Worm (Caenorhabditis elegans): ENCODE results near the gene nspc-15.

Gene nspc-15

ce11 chrX:12360444-12360843 lies at the start of gene nspc-15, which contains the start of gene F19H6.6:
nspc-15 (plus strand) TSS chrX:12360744.
F19H6.6 (plus strand) TSS chrX:12360827.
- TF ChIP-seq elt-3 (tag; optimal IDR thresholded peaks at IDR 0.05) (no peak), nhr-25 (tag; optimal IDR thresholded peaks at IDR 0.05) (no peak), egl-5 (tag; optimal IDR thresholded peaks at IDR 0.05) (no peak), ceh-9 (tag; optimal IDR thresholded peaks at IDR 0.05) (no peak), nhr-77 (tag; optimal IDR thresholded peaks at IDR 0.05) (no peak), ceh-28 (tag; optimal IDR thresholded peaks at IDR 0.05) (no peak), zag-1 (tag; optimal IDR thresholded peaks at IDR 0.05) (no peak), R02D3.7 (tag; optimal IDR thresholded peaks at IDR 0.05) (no peak), nhr-43 (tag; optimal IDR thresholded peaks at IDR 0.05; ENCODE audit: poor library complexity, severe bottlenecking) (no peak), fkh-10 (GFP tag; optimal IDR thresholded peaks at IDR 0.05) (no peak), elt-1 (tag; optimal IDR thresholded peaks at IDR 0.05) (no peak), sea-2 (GFP tag; optimal IDR thresholded peaks at IDR 0.05) (no peak), ceh-16 (tag; optimal IDR thresholded peaks at IDR 0.05) (no peak), elt-2 (tag; optimal IDR thresholded peaks at IDR 0.05) (no peak)

- TF ChIP-seq ztf-11 (tag; optimal IDR thresholded peaks at IDR 0.05): no peak
- no peak for TF ChIP-seq nhr-11 (tag; optimal IDR thresholded peaks at IDR 0.05)
- TF ChIP-seq hmg-11 (tag; optimal IDR thresholded peaks at IDR 0.05): no peak
- no peak for TF ChIP-seq tbx-2 (tag; optimal IDR thresholded peaks at IDR 0.05)
- no peak for TF ChIP-seq ZK546.5 (tag; optimal IDR thresholded peaks at IDR 0.05)
- TF ChIP-seq nhr-77 (tag; optimal IDR thresholded peaks at IDR 0.05): no peak
- TF ChIP-seq lin-39 (tag; optimal IDR thresholded peaks at IDR 0.05): no peak
- TF ChIP-seq unc-62 (GFP tag; optimal IDR thresholded peaks at IDR 0.05): no peak
- TF ChIP-seq daf-12 (tag; optimal IDR thresholded peaks at IDR 0.05): no peak
- TF ChIP-seq lsy-12 (tag; optimal IDR thresholded peaks at IDR 0.05): no peak
- TF ChIP-seq mml-1 (tag; optimal IDR thresholded peaks at IDR 0.05): no peak
- no peak for TF ChIP-seq egl-27 (tag; optimal IDR thresholded peaks at IDR 0.05)
- TF ChIP-seq fkh-2 (tag; optimal IDR thresholded peaks at IDR 0.05): no peak
- no peak for TF ChIP-seq nhr-28 (tag; optimal IDR thresholded peaks at IDR 0.05)
- no peak for TF ChIP-seq mdl-1 (tag; optimal IDR thresholded peaks at IDR 0.05)
- TF ChIP-seq ztf-4 (tag; optimal IDR thresholded peaks at IDR 0.05): no peak
These were observed 46.8 kb upstream of the nspc-15 start for ce11 chrX:12313779-12314178.

- no peak for TF ChIP-seq ceh-9 (tag; optimal IDR thresholded peaks at IDR 0.05)
- TF ChIP-seq nhr-25 (tag; optimal IDR thresholded peaks at IDR 0.05): no peak
- no peak for TF ChIP-seq ztf-11 (tag; optimal IDR thresholded peaks at IDR 0.05)
- no peak for TF ChIP-seq nhr-43 (tag; optimal IDR thresholded peaks at IDR 0.05; ENCODE audit: poor library complexity, severe bottlenecking)
- no peak for TF ChIP-seq lin-39 (tag; optimal IDR thresholded peaks at IDR 0.05)
- no peak for TF ChIP-seq ceh-28 (tag; optimal IDR thresholded peaks at IDR 0.05)
- no peak for TF ChIP-seq lsy-12 (tag; optimal IDR thresholded peaks at IDR 0.05)
- TF ChIP-seq R02D3.7 (tag; optimal IDR thresholded peaks at IDR 0.05): no peak
- TF ChIP-seq fkh-10 (GFP tag; optimal IDR thresholded peaks at IDR 0.05): no peak
These were observed 46.1 kb upstream of the nspc-15 start for ce11 chrX:12314395-12314794.

- TF ChIP-seq aly-2 (tag; optimal IDR thresholded peaks at IDR 0.05) (no peak), nhr-43 (tag; optimal IDR thresholded peaks at IDR 0.05; ENCODE audit: poor library complexity, severe bottlenecking) (no peak)
These were observed 45.3 kb upstream of the nspc-15 start, which contains the start of gene xtr-2 for ce11 chrX:12315268-12315667. xtr-2 (plus strand) TSS chrX:12315568.

- TF ChIP-seq elt-3 (tag; optimal IDR thresholded peaks at IDR 0.05) (no peak), fkh-10 (GFP tag; optimal IDR thresholded peaks at IDR 0.05) (no peak), elt-1 (tag; optimal IDR thresholded peaks at IDR 0.05) (no peak), elt-2 (tag; optimal IDR thresholded peaks at IDR 0.05) (no peak), ceh-9 (tag; optimal IDR thresholded peaks at IDR 0.05) (no peak), ztf-11 (tag; optimal IDR thresholded peaks at IDR 0.05) (no peak), nhr-25 (tag; optimal IDR thresholded peaks at IDR 0.05) (no peak), ceh-16 (tag; optimal IDR thresholded peaks at IDR 0.05) (no peak), snpc-4 (tag; optimal IDR thresholded peaks at IDR 0.05) (no peak), nhr-43 (tag; optimal IDR thresholded peaks at IDR 0.05; ENCODE audit: poor library complexity, severe bottlenecking) (no peak), egl-27 (tag; optimal IDR thresholded peaks at IDR 0.05) (no peak), skn-1 (tag; optimal IDR thresholded peaks at IDR 0.05) (no peak), nhr-28 (tag; optimal IDR thresholded peaks at IDR 0.05) (no peak), lin-15B (tag; optimal IDR thresholded peaks at IDR 0.05) (no peak), nhr-77 (tag; optimal IDR thresholded peaks at IDR 0.05) (no peak), pha-4 (tag; optimal IDR thresholded peaks at IDR 0.05) (no peak), aly-2 (tag; optimal IDR thresholded peaks at IDR 0.05) (no peak), nhr-237 (tag; optimal IDR thresholded peaks at IDR 0.05) (no peak), fos-1 (tag; optimal IDR thresholded peaks at IDR 0.05) (no peak), R02D3.7 (tag; optimal IDR thresholded peaks at IDR 0.05) (no peak)
These were observed 43.0 kb upstream of the nspc-15 start for ce11 chrX:12317560-12317959.

All from whole organism, L3 larva.